Fruit fly (Drosophila melanogaster) whole organism, embryonic: ENCODE measurements around the gene siz.

Experiments used
- CG12155 ChIP-seq: fragments of 200-800 bp; sonication (Bioruptor generic); optimal IDR thresholded peaks from 3 replicates; lab custom pipeline; 2016; ENCODE audit warnings: missing biosample characterization, missing genetic modification characterization
- CG13296 ChIP-seq: fragments of 200-800 bp; sonication (Bioruptor generic); optimal IDR thresholded peaks from 3 replicates; lab custom pipeline; 2018; ENCODE audit warnings: missing biosample characterization, mild to moderate bottlenecking, missing genetic modification characterization
- CG15073 ChIP-seq: fragments of 200-800 bp; sonication (Bioruptor generic); optimal IDR thresholded peaks from 2 replicates; lab custom pipeline; 2016; ENCODE audit warnings: missing biosample characterization, missing genetic modification characterization
- CG16779 ChIP-seq: fragments of 200-800 bp; sonication (Bioruptor generic); IDR thresholded peaks from 2 replicates; pipeline ENCODE4 v1.3.6; 2022; ENCODE audit warnings: missing biosample characterization, missing genetic modification characterization
- CG17359 ChIP-seq: fragments of 200-800 bp; sonication (Bioruptor generic); optimal IDR thresholded peaks from 3 replicates; lab custom pipeline; 2018; ENCODE audit warnings: missing biosample characterization, mild to moderate bottlenecking, missing genetic modification characterization, moderate library complexity
- CG18476 ChIP-seq: fragments of 200-800 bp; sonication (Bioruptor generic); optimal IDR thresholded peaks from 2 replicates; lab custom pipeline; 2016; ENCODE audit warnings: missing biosample characterization, mild to moderate bottlenecking, missing genetic modification characterization
- CG18619 ChIP-seq: fragments of 200-800 bp; sonication (Bioruptor generic); optimal IDR thresholded peaks from 3 replicates; lab custom pipeline; 2017; ENCODE audit warnings: missing biosample characterization, mild to moderate bottlenecking, missing genetic modification characterization
- CG2120 ChIP-seq: fragments of 200-800 bp; sonication (Bioruptor generic); optimal IDR thresholded peaks from 3 replicates; lab custom pipeline; 2016; ENCODE audit warnings: missing biosample characterization, missing genetic modification characterization
- CG30403 ChIP-seq: fragments of 200-800 bp; sonication (Bioruptor generic); optimal IDR thresholded peaks from 3 replicates; lab custom pipeline; 2016; ENCODE audit warnings: missing biosample characterization, missing genetic modification characterization
- CG30431 ChIP-seq: fragments of 200-800 bp; sonication (Bioruptor generic); optimal IDR thresholded peaks from 2 replicates; lab custom pipeline; 2017; ENCODE audit warnings: missing biosample characterization, missing genetic modification characterization
- CG31224 ChIP-seq: fragments of 200-800 bp; sonication (Bioruptor generic); IDR thresholded peaks from 2 replicates; pipeline ENCODE4 v1.3.6; 2022; ENCODE audit warnings: missing biosample characterization, missing genetic modification characterization
- CG31441 ChIP-seq: fragments of 200-800 bp; sonication (Bioruptor generic); IDR thresholded peaks from 2 replicates; pipeline ENCODE4 v1.3.6; 2022; ENCODE audit warnings: missing biosample characterization, missing genetic modification characterization
- CG3726 ChIP-seq: fragments of 200-800 bp; sonication (Bioruptor generic); IDR thresholded peaks from 3 replicates; pipeline ENCODE4, ENCODE4 v1.3.6; 2022; ENCODE audit warnings: missing biosample characterization, missing genetic modification characterization
- CG3838 ChIP-seq: fragments of 200-800 bp; sonication (Bioruptor generic); optimal IDR thresholded peaks from 3 replicates; lab custom pipeline; 2016; ENCODE audit warnings: missing biosample characterization, missing genetic modification characterization
- CG9437 ChIP-seq: fragments of 200-800 bp; sonication (Bioruptor generic); optimal IDR thresholded peaks from 2 replicates; lab custom pipeline; 2018; ENCODE audit warnings: missing biosample characterization, mild to moderate bottlenecking, missing genetic modification characterization
- CG9932 ChIP-seq: fragments of 200-800 bp; sonication (Bioruptor generic); IDR thresholded peaks from 2 replicates; pipeline ENCODE4 v1.3.6; 2022; ENCODE audit warnings: missing biosample characterization, missing genetic modification characterization
- HLH3B ChIP-seq: fragments of 200-800 bp; sonication (Bioruptor generic); IDR thresholded peaks from 2 replicates; pipeline ENCODE4 v1.3.6; 2022; ENCODE audit warnings: missing biosample characterization, missing genetic modification characterization
- Hr51 ChIP-seq, 2 experiments: fragments of 200-800 bp; sonication (Bioruptor generic); optimal IDR thresholded peaks; 2 replicates in 1 of 2; 3 replicates in 1 of 2; lab custom pipeline; 2016 to 2018; ENCODE audit warnings: missing biosample characterization in 2 of 2, missing genetic modification characterization in 2 of 2, mild to moderate bottlenecking in 1 of 2, moderate library complexity in 1 of 2
- Jarid2 ChIP-seq: fragments of 200-800 bp; sonication (Bioruptor generic); optimal IDR thresholded peaks from 3 replicates; lab custom pipeline; 2017; ENCODE audit warnings: mild to moderate bottlenecking, missing biosample characterization, missing genetic modification reagents, missing genetic modification characterization
- Kr ChIP-seq: fragments of 200-800 bp; sonication (Bioruptor generic); optimal IDR thresholded peaks from 2 replicates; lab custom pipeline; 2017; ENCODE audit warnings: missing biosample characterization, mild to moderate bottlenecking, missing genetic modification characterization
- Myb ChIP-seq: fragments of 200-800 bp; sonication (Bioruptor generic); optimal IDR thresholded peaks from 2 replicates; lab custom pipeline; 2016; ENCODE audit warnings: missing biosample characterization, missing genetic modification characterization
- Nf-YA ChIP-seq: fragments of 200-800 bp; sonication (Bioruptor generic); IDR thresholded peaks from 2 replicates; pipeline ENCODE4 v1.3.6; 2022; ENCODE audit warnings: missing biosample characterization, missing genetic modification characterization
- Oli ChIP-seq: fragments of 200-800 bp; sonication (Bioruptor generic); optimal IDR thresholded peaks from 2 replicates; lab custom pipeline; 2018; ENCODE audit warnings: missing biosample characterization, mild to moderate bottlenecking, missing genetic modification characterization, moderate library complexity
- Optix ChIP-seq: fragments of 200-800 bp; sonication (Bioruptor generic); IDR thresholded peaks from 3 replicates; pipeline ENCODE4 v1.3.6; 2022; ENCODE audit warnings: missing biosample characterization, missing genetic modification characterization
- Sry-δ ChIP-seq: fragments of 200-800 bp; sonication (Bioruptor generic); optimal IDR thresholded peaks from 2 replicates; lab custom pipeline; 2016; ENCODE audit warnings: missing biosample characterization, missing genetic modification characterization
- Ssrp ChIP-seq: fragments of 200-800 bp; sonication (Bioruptor generic); optimal IDR thresholded peaks from 2 replicates; lab custom pipeline; 2018; ENCODE audit warnings: missing biosample characterization, mild to moderate bottlenecking, missing genetic modification characterization, moderate library complexity
- Stat92E ChIP-seq, 3 experiments: fragments of >200 bp in 2 of 3; fragments of 200-800 bp in 1 of 3; sonication (Bioruptor generic) in 1 of 3; optimal IDR thresholded peaks; 2 replicates each; lab custom pipeline; 2017 to 2019; ENCODE audit warnings: missing biosample characterization in 3 of 3, missing genetic modification characterization in 3 of 3, mild to moderate bottlenecking in 1 of 3, moderate library complexity in 1 of 3
- Taf1 ChIP-seq: fragments of 200-800 bp; sonication (Bioruptor generic); IDR thresholded peaks from 2 replicates; pipeline ENCODE4 v1.3.6; 2022; ENCODE audit warnings: missing biosample characterization, missing genetic modification characterization
- bcd ChIP-seq: fragments of 200-800 bp; sonication (Bioruptor generic); optimal IDR thresholded peaks from 2 replicates; lab custom pipeline; 2017; ENCODE audit warnings: missing biosample characterization, mild to moderate bottlenecking, missing genetic modification characterization
- chinmo ChIP-seq: fragments of 200-800 bp; sonication (Bioruptor generic); IDR thresholded peaks from 4 replicates; pipeline ENCODE4 v1.3.6; 2022; ENCODE audit warnings: missing biosample characterization, missing genetic modification characterization; ENCODE audit not compliant: partially characterized antibody
- crol ChIP-seq: fragments of 200-800 bp; sonication (Bioruptor generic); IDR thresholded peaks from 2 replicates; pipeline ENCODE4 v1.3.6; 2022; ENCODE audit warnings: missing biosample characterization, missing genetic modification characterization
- dmrt99B ChIP-seq: fragments of 200-800 bp; sonication (Bioruptor generic); optimal IDR thresholded peaks from 2 replicates; lab custom pipeline; 2018; ENCODE audit warnings: missing biosample characterization, mild to moderate bottlenecking, missing genetic modification characterization, moderate library complexity
- ems ChIP-seq: fragments of 200-800 bp; sonication (Bioruptor generic); optimal IDR thresholded peaks from 3 replicates; lab custom pipeline; 2016; ENCODE audit warnings: missing biosample characterization, missing genetic modification characterization
- eyg ChIP-seq: fragments of 200-800 bp; sonication (Bioruptor generic); optimal IDR thresholded peaks from 3 replicates; lab custom pipeline; 2016; ENCODE audit warnings: missing biosample characterization, missing genetic modification characterization
- fd102C ChIP-seq: fragments of 200-800 bp; sonication (Bioruptor generic); optimal IDR thresholded peaks from 2 replicates; lab custom pipeline; 2018; ENCODE audit warnings: missing biosample characterization, mild to moderate bottlenecking, missing genetic modification characterization, moderate library complexity
- fd96Cb ChIP-seq: fragments of 200-800 bp; sonication (Bioruptor generic); optimal IDR thresholded peaks from 2 replicates; lab custom pipeline; 2018; ENCODE audit warnings: missing biosample characterization, mild to moderate bottlenecking, missing genetic modification characterization, moderate library complexity
- gce ChIP-seq: fragments of 200-800 bp; sonication (Bioruptor generic); IDR thresholded peaks from 3 replicates; pipeline ENCODE4 v1.3.6; 2022; ENCODE audit warnings: missing biosample characterization, missing genetic modification characterization
- gfzf ChIP-seq: fragments of 200-800 bp; sonication (Bioruptor generic); optimal IDR thresholded peaks from 2 replicates; lab custom pipeline; 2016; ENCODE audit warnings: missing biosample characterization, mild to moderate bottlenecking, missing genetic modification characterization, moderate library complexity
- gsb-n ChIP-seq: fragments of 200-800 bp; sonication (Bioruptor generic); optimal IDR thresholded peaks from 3 replicates; lab custom pipeline; 2018; ENCODE audit warnings: missing biosample characterization, mild to moderate bottlenecking, missing genetic modification characterization
- kay ChIP-seq: fragments of 200-800 bp; sonication (Bioruptor generic); optimal IDR thresholded peaks from 2 replicates; lab custom pipeline; 2016; ENCODE audit warnings: missing biosample characterization, missing genetic modification characterization
- kni ChIP-seq: fragments of 200-800 bp; sonication (Bioruptor generic); optimal IDR thresholded peaks from 3 replicates; lab custom pipeline; 2017; ENCODE audit warnings: mild to moderate bottlenecking, missing biosample characterization, missing genetic modification reagents, missing genetic modification characterization
- odd ChIP-seq: fragments of 200-800 bp; sonication (Bioruptor generic); optimal IDR thresholded peaks from 2 replicates; lab custom pipeline; 2017; ENCODE audit warnings: missing biosample characterization, mild to moderate bottlenecking, missing genetic modification characterization
- run ChIP-seq: fragments of 200-800 bp; sonication (Bioruptor generic); optimal IDR thresholded peaks from 3 replicates; lab custom pipeline; 2018; ENCODE audit warnings: missing biosample characterization, mild to moderate bottlenecking, missing genetic modification characterization
- shn ChIP-seq: fragments of 200-800 bp; sonication (Bioruptor generic); optimal IDR thresholded peaks from 3 replicates; lab custom pipeline; 2016; ENCODE audit warnings: missing biosample characterization, missing genetic modification characterization
- slbo ChIP-seq: fragments of 200-800 bp; sonication (Bioruptor generic); IDR thresholded peaks from 2 replicates; pipeline ENCODE4 v1.3.6; 2022; ENCODE audit warnings: missing biosample characterization, missing genetic modification characterization
- tap ChIP-seq: fragments of 200-800 bp; optimal IDR thresholded peaks from 3 replicates; lab custom pipeline; 2019; ENCODE audit warnings: missing biosample characterization, mild to moderate bottlenecking, missing genetic modification characterization, moderate library complexity
- tll ChIP-seq, 2 experiments: fragments of 200-800 bp in 1 of 2; fragments of >200 bp in 1 of 2; sonication (Bioruptor generic) in 1 of 2; optimal IDR thresholded peaks; 2 replicates each; lab custom pipeline; 2017 to 2019; ENCODE audit warnings: missing biosample characterization in 2 of 2, missing genetic modification characterization in 2 of 2, mild to moderate bottlenecking in 1 of 2, moderate library complexity in 1 of 2
- toy ChIP-seq: fragments of 200-800 bp; sonication (Bioruptor generic); IDR thresholded peaks from 2 replicates; pipeline ENCODE4 v1.3.6; 2022; ENCODE audit warnings: missing biosample characterization, missing genetic modification characterization
- unc-4 ChIP-seq: fragments of 200-800 bp; sonication (Bioruptor generic); IDR thresholded peaks from 2 replicates; pipeline ENCODE4 v1.3.6; 2022; ENCODE audit warnings: missing biosample characterization, missing genetic modification characterization; ENCODE audit not compliant: partially characterized antibody

Gene siz

dm6 chr3L:21056792-21057567, 22.6 kb downstream of the siz start (continued):
- TF ChIP-seq CG15073 (GFP tag; lab: Kevin White, UChicago) (no peak), Sry-δ (GFP tag; lab: Kevin White, UChicago) (peak; percentile 8), CG31441 (GFP tag; lab: Robert Waterston, UW) (0 out of 2 replicates have a peak, but pooled peaks have one; percentile 23), Jarid2 (GFP tag; lab: Kevin White, UChicago) (no peak), Stat92E (GFP tag; optimal IDR thresholded peaks at IDR 0.05; lab: Kevin White, UChicago) (no peak), CG17359 (tag; lab: Kevin White, UChicago) (no peak), eyg (GFP tag; lab: Kevin White, UChicago) (no peak), gfzf (no peak), CG13296 (GFP tag; lab: Kevin White, UChicago) (no peak), fd102C (GFP tag; lab: Kevin White, UChicago) (no peak), CG3726 (GFP tag; lab: Robert Waterston, UW) (no peak), Ssrp (tag; lab: Kevin White, UChicago) (peak; percentile 25), shn (GFP tag; lab: Kevin White, UChicago) (peak; percentile 24), unc-4 (GFP tag; lab: Robert Waterston, UW) (no peak), slbo (GFP tag; lab: Robert Waterston, UW) (peak; percentile 62), fd96Cb (tag; lab: Kevin White, UChicago) (no peak), CG9437 (peak; percentile 30), Kr (GFP tag; lab: Kevin White, UChicago) (no peak), CG12155 (GFP tag; lab: Kevin White, UChicago) (peak; percentile 8), Hr51 (GFP tag; optimal IDR thresholded peaks at IDR 0.05; lab: Kevin White, UChicago) (peak in 1 of 2 experiments; percentile 55), Myb (no peak), dmrt99B (peak; percentile 3), gce (no peak), CG9932 (peak; percentile 47), HLH3B (GFP tag; lab: Robert Waterston, UW) (peak; percentile 24; the same call in 1 of the 2 replicates), CG30403 (peak; percentile 32), toy (GFP tag; lab: Robert Waterston, UW) (no peak), ems (GFP tag; lab: Kevin White, UChicago) (no peak), CG31224 (GFP tag; lab: Robert Waterston, UW) (no peak), odd (GFP tag; lab: Kevin White, UChicago) (peak; percentile 34), CG18476 (GFP tag; lab: Kevin White, UChicago) (no peak), Optix (GFP tag; lab: Robert Waterston, UW) (0 out of 3 replicates have a peak, but pooled peaks have one; percentile 25), CG16779 (no peak), kni (GFP tag; lab: Kevin White, UChicago) (peak; percentile 50), CG18619 (GFP tag; lab: Kevin White, UChicago) (peak; percentile 39), crol (peak; percentile 83), bcd (GFP tag; lab: Kevin White, UChicago) (no peak), gsb-n (tag; lab: Kevin White, UChicago) (no peak), CG2120 (peak; percentile 47), tll (GFP tag; optimal IDR thresholded peaks at IDR 0.05; lab: Kevin White, UChicago) (no peak), run (tag; lab: Kevin White, UChicago) (no peak), kay (GFP tag; lab: Kevin White, UChicago) (peak; percentile 66), Taf1 (no peak), CG30431 (GFP tag; lab: Kevin White, UChicago) (no peak), CG3838 (no peak), Oli (tag; lab: Kevin White, UChicago) (peak; percentile 50), tap (tag; lab: Kevin White, UChicago) (no peak), chinmo (GFP tag; lab: Robert Waterston, UW) (peak; percentile 91; the same call in 3 of the 4 replicates), Nf-YA (GFP tag; lab: Robert Waterston, UW) (no peak)
